Fruit fly (Drosophila melanogaster) whole organism, embryonic: ENCODE measurements around the gene ea.

ENCODE experiments used
- Ada2b ChIP-seq: fragments of 200-800 bp; sonication (Bioruptor generic); IDR thresholded peaks from 2 replicates; pipeline ENCODE4 v1.3.6; 2022; ENCODE audit warnings: missing biosample characterization, missing genetic modification characterization
- Asciz ChIP-seq: fragments of 200-800 bp; sonication (Bioruptor generic); optimal IDR thresholded peaks from 2 replicates; lab custom pipeline; 2017; ENCODE audit warnings: missing biosample characterization, mild to moderate bottlenecking, missing genetic modification characterization, missing genetic modification reagents
- CG10209 ChIP-seq: fragments of 200-800 bp; sonication (Bioruptor generic); optimal IDR thresholded peaks from 3 replicates; lab custom pipeline; 2017; ENCODE audit warnings: missing biosample characterization, mild to moderate bottlenecking, missing genetic modification characterization, missing genetic modification reagents
- CG1024 ChIP-seq: fragments of 200-800 bp; sonication (Bioruptor generic); IDR thresholded peaks from 2 replicates; pipeline ENCODE4 v1.3.6; 2022; ENCODE audit warnings: missing biosample characterization, missing genetic modification characterization
- CG10543 ChIP-seq: fragments of 200-800 bp; sonication (Bioruptor generic); optimal IDR thresholded peaks from 3 replicates; lab custom pipeline; 2017; ENCODE audit warnings: missing biosample characterization, mild to moderate bottlenecking, missing genetic modification characterization, moderate library complexity
- CG12236 ChIP-seq: fragments of 200-800 bp; sonication (Bioruptor generic); optimal IDR thresholded peaks from 2 replicates; lab custom pipeline; 2016; ENCODE audit warnings: missing biosample characterization, missing genetic modification characterization
- CG12299 ChIP-seq: fragments of 200-800 bp; sonication (Bioruptor generic); optimal IDR thresholded peaks from 2 replicates; lab custom pipeline; 2018; ENCODE audit warnings: missing biosample characterization, mild to moderate bottlenecking, missing genetic modification characterization
- CG13424 ChIP-seq: fragments of 200-800 bp; sonication (Bioruptor generic); optimal IDR thresholded peaks from 2 replicates; lab custom pipeline; 2019; ENCODE audit warnings: missing biosample characterization, mild to moderate bottlenecking, missing genetic modification characterization, moderate library complexity
- CG18619 ChIP-seq: fragments of 200-800 bp; sonication (Bioruptor generic); optimal IDR thresholded peaks from 3 replicates; lab custom pipeline; 2017; ENCODE audit warnings: missing biosample characterization, mild to moderate bottlenecking, missing genetic modification characterization
- CG18764 ChIP-seq: fragments of 200-800 bp; sonication (Bioruptor generic); optimal IDR thresholded peaks from 3 replicates; lab custom pipeline; 2016; ENCODE audit warnings: missing biosample characterization, missing genetic modification characterization
- CG2120 ChIP-seq: fragments of 200-800 bp; sonication (Bioruptor generic); optimal IDR thresholded peaks from 3 replicates; lab custom pipeline; 2016; ENCODE audit warnings: missing biosample characterization, missing genetic modification characterization
- CG31441 ChIP-seq: fragments of 200-800 bp; sonication (Bioruptor generic); IDR thresholded peaks from 2 replicates; pipeline ENCODE4 v1.3.6; 2022; ENCODE audit warnings: missing biosample characterization, missing genetic modification characterization
- CG34422 ChIP-seq: fragments of 200-800 bp; sonication (Bioruptor generic); IDR thresholded peaks from 3 replicates; pipeline ENCODE4 v1.3.6; 2022; ENCODE audit warnings: missing biosample characterization, missing genetic modification characterization
- CG3838 ChIP-seq: fragments of 200-800 bp; sonication (Bioruptor generic); optimal IDR thresholded peaks from 3 replicates; lab custom pipeline; 2016; ENCODE audit warnings: missing biosample characterization, missing genetic modification characterization
- CG3847 ChIP-seq: fragments of 200-800 bp; sonication (Bioruptor generic); IDR thresholded peaks from 2 replicates; pipeline ENCODE4 v1.3.6; 2022; ENCODE audit warnings: missing biosample characterization, missing genetic modification characterization
- CG5180 ChIP-seq: fragments of 200-800 bp; sonication (Bioruptor generic); optimal IDR thresholded peaks from 3 replicates; lab custom pipeline; 2017; ENCODE audit warnings: missing biosample characterization, missing genetic modification characterization, mild to moderate bottlenecking, moderate library complexity, missing genetic modification reagents
- CG7556 ChIP-seq: fragments of 200-800 bp; sonication (Bioruptor generic); optimal IDR thresholded peaks from 2 replicates; lab custom pipeline; 2017; ENCODE audit warnings: missing biosample characterization, mild to moderate bottlenecking, missing genetic modification characterization
- CG8281 ChIP-seq: fragments of 200-800 bp; sonication (Bioruptor generic); optimal IDR thresholded peaks from 2 replicates; lab custom pipeline; 2018; ENCODE audit warnings: missing biosample characterization, mild to moderate bottlenecking, missing genetic modification characterization, moderate library complexity
- CG8290 ChIP-seq, 3 experiments: fragments of 200-800 bp; sonication (Bioruptor generic); optimal IDR thresholded peaks; 2 replicates each; lab custom pipeline; 2016 to 2019; ENCODE audit warnings: missing biosample characterization in 3 of 3, missing genetic modification characterization in 3 of 3, mild to moderate bottlenecking in 2 of 3, moderate library complexity in 1 of 3
- CG8944 ChIP-seq: fragments of 200-800 bp; sonication (Bioruptor generic); optimal IDR thresholded peaks from 3 replicates; lab custom pipeline; 2016; ENCODE audit warnings: missing biosample characterization, missing genetic modification characterization
- Dp ChIP-seq: fragments of 200-800 bp; sonication (Bioruptor generic); optimal IDR thresholded peaks from 2 replicates; lab custom pipeline; 2018; ENCODE audit warnings: missing biosample characterization, mild to moderate bottlenecking, missing genetic modification characterization, moderate library complexity
- Dref ChIP-seq: fragments of 200-800 bp; sonication (Bioruptor generic); IDR thresholded peaks from 2 replicates; pipeline ENCODE4 v1.3.6; 2022; ENCODE audit warnings: missing biosample characterization, missing genetic modification characterization
- ERR ChIP-seq: fragments of 200-800 bp; sonication (Bioruptor generic); optimal IDR thresholded peaks from 2 replicates; lab custom pipeline; 2016; ENCODE audit warnings: missing biosample characterization, missing genetic modification characterization
- Eip74EF ChIP-seq, 2 experiments: fragments of 200-800 bp in 1 of 2; fragments of >200 bp in 1 of 2; sonication (Bioruptor generic) in 1 of 2; optimal IDR thresholded peaks; 2 replicates each; lab custom pipeline; 2017 to 2019; ENCODE audit warnings: missing biosample characterization in 2 of 2, missing genetic modification characterization in 2 of 2, mild to moderate bottlenecking in 1 of 2, moderate library complexity in 1 of 2
- HLH4C ChIP-seq: fragments of 200-800 bp; sonication (Bioruptor generic); IDR thresholded peaks from 3 replicates; pipeline ENCODE4 v1.3.6; 2022; ENCODE audit warnings: missing biosample characterization, missing genetic modification characterization; ENCODE audit not compliant: partially characterized antibody
- HmgD ChIP-seq: fragments of 200-800 bp; sonication (Bioruptor generic); optimal IDR thresholded peaks from 3 replicates; lab custom pipeline; 2016; ENCODE audit warnings: missing biosample characterization, missing genetic modification characterization
- HmgZ ChIP-seq: fragments of 200-800 bp; sonication (Bioruptor generic); optimal IDR thresholded peaks from 2 replicates; lab custom pipeline; 2018; ENCODE audit warnings: missing biosample characterization, mild to moderate bottlenecking, missing genetic modification characterization
- Max ChIP-seq: fragments of 200-800 bp; sonication (Bioruptor generic); optimal IDR thresholded peaks from 2 replicates; lab custom pipeline; 2016; ENCODE audit warnings: missing biosample characterization, mild to moderate bottlenecking, missing genetic modification characterization
- Nf-YC ChIP-seq: fragments of 200-800 bp; optimal IDR thresholded peaks from 3 replicates; lab custom pipeline; 2019; ENCODE audit warnings: missing biosample characterization, mild to moderate bottlenecking, missing genetic modification characterization, moderate library complexity
- YL-1 ChIP-seq: fragments of 200-800 bp; sonication (Bioruptor generic); optimal IDR thresholded peaks from 3 replicates; lab custom pipeline; 2017; ENCODE audit warnings: missing biosample characterization, mild to moderate bottlenecking, missing genetic modification characterization
- bowl ChIP-seq: fragments of 200-800 bp; sonication (Bioruptor generic); IDR thresholded peaks from 2 replicates; pipeline ENCODE4 v1.3.6; 2022; ENCODE audit warnings: missing biosample characterization, missing genetic modification characterization
- bsh ChIP-seq, 2 experiments: fragments of 200-800 bp; sonication (Bioruptor generic); optimal IDR thresholded peaks; 2 replicates each; lab custom pipeline; 2017 to 2018; ENCODE audit warnings: mild to moderate bottlenecking in 2 of 2, missing biosample characterization in 2 of 2, missing genetic modification characterization in 2 of 2, moderate library complexity in 1 of 2
- btn ChIP-seq: fragments of 200-800 bp; sonication (Bioruptor generic); optimal IDR thresholded peaks from 2 replicates; lab custom pipeline; 2016; ENCODE audit warnings: missing biosample characterization, missing genetic modification characterization
- cwo ChIP-seq: fragments of 200-800 bp; sonication (Bioruptor generic); optimal IDR thresholded peaks from 3 replicates; lab custom pipeline; 2017; ENCODE audit warnings: missing biosample characterization, missing genetic modification characterization, mild to moderate bottlenecking, moderate library complexity, missing genetic modification reagents
- dmrt11E ChIP-seq: fragments of 200-800 bp; sonication (Bioruptor generic); optimal IDR thresholded peaks from 3 replicates; lab custom pipeline; 2018; ENCODE audit warnings: missing biosample characterization, mild to moderate bottlenecking, missing genetic modification characterization, moderate library complexity
- dpn ChIP-seq, 2 experiments: fragments of 200-800 bp; sonication (Bioruptor generic); optimal IDR thresholded peaks; 3 replicates each; lab custom pipeline; 2016; ENCODE audit warnings: missing biosample characterization in 2 of 2, missing genetic modification characterization in 2 of 2
- gcm ChIP-seq: fragments of 200-800 bp; sonication (Bioruptor generic); optimal IDR thresholded peaks from 2 replicates; lab custom pipeline; 2019; ENCODE audit warnings: missing biosample characterization, mild to moderate bottlenecking, missing genetic modification characterization, moderate library complexity
- lab ChIP-seq: fragments of 200-800 bp; sonication (Bioruptor generic); optimal IDR thresholded peaks from 3 replicates; lab custom pipeline; 2017; ENCODE audit warnings: missing biosample characterization, missing genetic modification characterization, mild to moderate bottlenecking, moderate library complexity, missing genetic modification reagents
- nerfin-1 ChIP-seq: fragments of 200-800 bp; sonication (Bioruptor generic); optimal IDR thresholded peaks from 3 replicates; lab custom pipeline; 2019; ENCODE audit warnings: missing biosample characterization, mild to moderate bottlenecking, missing genetic modification characterization, moderate library complexity
- pzg ChIP-seq: fragments of 200-800 bp; sonication (Bioruptor generic); optimal IDR thresholded peaks from 3 replicates; lab custom pipeline; 2018; ENCODE audit warnings: missing biosample characterization, mild to moderate bottlenecking, missing genetic modification characterization, moderate library complexity
- run ChIP-seq: fragments of 200-800 bp; sonication (Bioruptor generic); optimal IDR thresholded peaks from 3 replicates; lab custom pipeline; 2018; ENCODE audit warnings: missing biosample characterization, mild to moderate bottlenecking, missing genetic modification characterization
- schlank ChIP-seq: fragments of 200-800 bp; sonication (Bioruptor generic); optimal IDR thresholded peaks from 2 replicates; lab custom pipeline; 2018; ENCODE audit warnings: missing biosample characterization, mild to moderate bottlenecking, missing genetic modification characterization
- sd ChIP-seq: fragments of 200-800 bp; sonication (Bioruptor generic); optimal IDR thresholded peaks from 3 replicates; lab custom pipeline; 2018; ENCODE audit warnings: missing biosample characterization, mild to moderate bottlenecking, missing genetic modification characterization, moderate library complexity
- sima ChIP-seq: fragments of 200-800 bp; sonication (Bioruptor generic); optimal IDR thresholded peaks from 2 replicates; lab custom pipeline; 2016; ENCODE audit warnings: missing biosample characterization, missing genetic modification characterization
- sisA ChIP-seq: fragments of 200-800 bp; sonication (Bioruptor generic); IDR thresholded peaks from 2 replicates; pipeline ENCODE4 v1.3.6; 2022; ENCODE audit warnings: missing biosample characterization, missing genetic modification characterization
- tap ChIP-seq: fragments of 200-800 bp; optimal IDR thresholded peaks from 3 replicates; lab custom pipeline; 2019; ENCODE audit warnings: missing biosample characterization, mild to moderate bottlenecking, missing genetic modification characterization, moderate library complexity
- ttk ChIP-seq: fragments of 200-800 bp; sonication (Bioruptor generic); IDR thresholded peaks from 2 replicates; pipeline ENCODE4 v2.1.2; 2022; ENCODE audit warnings: missing biosample characterization, missing genetic modification characterization

ea gene

dm6 chr3R:15280619-15281334, 47.8 kb upstream of the ea start (continued):
- peak; percentile 63 for TF ChIP-seq ttk
- peak in 1 of 2 experiments; percentile 71 for TF ChIP-seq bsh (GFP tag; optimal IDR thresholded peaks at IDR 0.05; lab: Kevin White, UChicago)
- no peak for TF ChIP-seq Dp (GFP tag; lab: Kevin White, UChicago)
- TF ChIP-seq Nf-YC = peak; percentile 63
- no peak for TF ChIP-seq schlank (tag; lab: Kevin White, UChicago)
- peak; percentile 19 for TF ChIP-seq YL-1 (GFP tag; lab: Kevin White, UChicago)
- no peak for TF ChIP-seq ERR
- peak; percentile 27 for TF ChIP-seq cwo
- peak; percentile 37; the same call in 1 of the 2 replicates for TF ChIP-seq sisA (GFP tag; lab: Robert Waterston, UW)
- TF ChIP-seq CG10543 (GFP tag; lab: Kevin White, UChicago) = peak; percentile 35
- peak in 1 of 2 experiments; percentile 59 for TF ChIP-seq dpn (GFP tag; optimal IDR thresholded peaks at IDR 0.05; lab: Kevin White, UChicago)
- peak; percentile 40 for TF ChIP-seq CG8281 (tag; lab: Kevin White, UChicago)
- peak; percentile 32 for TF ChIP-seq CG2120
- TF ChIP-seq CG13424 (tag; lab: Kevin White, UChicago) = peak; percentile 84
- no peak for TF ChIP-seq HLH4C (GFP tag; lab: Robert Waterston, UW)
- peak; percentile 76 for TF ChIP-seq CG18619 (GFP tag; lab: Kevin White, UChicago)
- peak; percentile 85 for TF ChIP-seq CG7556 (GFP tag; lab: Kevin White, UChicago)
- TF ChIP-seq CG12299 = peak; percentile 70
- no peak for TF ChIP-seq HmgD (GFP tag; lab: Kevin White, UChicago)
- TF ChIP-seq CG18764 (GFP tag; lab: Kevin White, UChicago) = peak; percentile 55
- peak; percentile 56 for TF ChIP-seq CG5180
- TF ChIP-seq run = peak; percentile 34
- peak; percentile 18; the same call in 1 of the 2 replicates for TF ChIP-seq CG1024 (GFP tag; lab: Robert Waterston, UW)
- no peak for TF ChIP-seq pzg (GFP tag; lab: Kevin White, UChicago)
- peak; percentile 64 for TF ChIP-seq gcm (GFP tag; lab: Kevin White, UChicago)
- TF ChIP-seq Max (GFP tag; lab: Kevin White, UChicago) = peak; percentile 60
- TF ChIP-seq sima (GFP tag; lab: Kevin White, UChicago) = no peak
- peak; percentile 80 for TF ChIP-seq CG10209 (GFP tag; lab: Kevin White, UChicago)
- peak; percentile 40; the same call in 1 of the 2 replicates for TF ChIP-seq CG3847 (GFP tag; lab: Robert Waterston, UW)
- peak; percentile 65 for TF ChIP-seq CG8290 (GFP tag; optimal IDR thresholded peaks at IDR 0.05; lab: Kevin White, UChicago)
- TF ChIP-seq CG8290 (tag; optimal IDR thresholded peaks at IDR 0.05; lab: Kevin White, UChicago) = peak in 1 of 2 experiments; percentile 16
- peak; percentile 59 for TF ChIP-seq Asciz (GFP tag; lab: Kevin White, UChicago)
- TF ChIP-seq Dref = no peak
- TF ChIP-seq nerfin-1 (tag; lab: Kevin White, UChicago) = peak; percentile 69
- no peak for TF ChIP-seq sd (tag; lab: Kevin White, UChicago)
- 0 out of 3 replicates have a peak, but pooled peaks have one; percentile 23 for TF ChIP-seq CG34422 (GFP tag; lab: Robert Waterston, UW)
- TF ChIP-seq Eip74EF (GFP tag; optimal IDR thresholded peaks at IDR 0.05; lab: Kevin White, UChicago) = peak in 1 of 2 experiments; percentile 67
- TF ChIP-seq dmrt11E (tag; lab: Kevin White, UChicago) = peak; percentile 85
- TF ChIP-seq lab = peak; percentile 20
- peak; percentile 19; the same call in 1 of the 2 replicates for TF ChIP-seq Ada2b
- peak; percentile 43 for TF ChIP-seq tap
- TF ChIP-seq HmgZ (tag; lab: Kevin White, UChicago) = no peak
- peak; percentile 5 for TF ChIP-seq CG3838 (GFP tag; lab: Kevin White, UChicago)
- TF ChIP-seq btn (GFP tag; lab: Kevin White, UChicago) = no peak
- TF ChIP-seq CG31441 (GFP tag; lab: Robert Waterston, UW) = peak; percentile 86
- TF ChIP-seq CG8944 (GFP tag; lab: Kevin White, UChicago) = no peak
- no peak for TF ChIP-seq CG12236
- TF ChIP-seq bowl = no peak
